Worm (Caenorhabditis elegans) whole organism, L1 larva: Measurements from ENCODE around the gene thn-1.
A peak's percentile ranks its signal among the peaks of the same experiment; 100 is the strongest.

ENCODE experiments used
- C16A3.4 ChIP-seq: fragments of 150-350 bp; optimal IDR thresholded peaks from 2 replicates; lab custom pipeline; 2014; ENCODE audit warnings: missing biosample characterization, missing genetic modification characterization
- Y116A8C.19 ChIP-seq: sonication (generic microtip); optimal IDR thresholded peaks from 2 replicates; lab custom pipeline; 2016; ENCODE audit warnings: missing compliant biosample characterization, missing genetic modification characterization, borderline replicate concordance
- aha-1 ChIP-seq: fragments of 150-350 bp; optimal IDR thresholded peaks from 2 replicates; lab custom pipeline; 2014; ENCODE audit warnings: missing biosample characterization, missing genetic modification characterization
- blmp-1 ChIP-seq: fragments of 150-350 bp; optimal IDR thresholded peaks from 2 replicates; lab custom pipeline; 2014; ENCODE audit warnings: missing biosample characterization, missing genetic modification characterization
- ceh-63 ChIP-seq: fragments of 200-800 bp; sonication (Bioruptor generic); optimal IDR thresholded peaks from 2 replicates; lab custom pipeline; 2018; ENCODE audit warnings: mild to moderate bottlenecking, missing genetic modification characterization, missing compliant biosample characterization
- dpl-1 ChIP-seq, 3 experiments: fragments of 150-350 bp in 2 of 3; sonication (generic microtip) in 1 of 3; optimal IDR thresholded peaks; 2 replicates each; lab custom pipeline; 2014 to 2017; ENCODE audit warnings: missing biosample characterization in 3 of 3, missing genetic modification characterization in 3 of 3, missing genetic modification reagents in 3 of 3
- efl-1 ChIP-seq, 4 experiments: fragments of 150-350 bp; optimal IDR thresholded peaks in 3 of 4; peaks in 1 of 4; 1 replicate in 1 of 4; 2 replicates in 3 of 4; lab custom pipeline; 2014; ENCODE audit warnings: missing biosample characterization in 2 of 4, missing genetic modification characterization in 2 of 4, missing genetic modification reagents in 2 of 4
- efl-3 ChIP-seq: fragments of 200-800 bp; sonication (Bioruptor generic); optimal IDR thresholded peaks from 2 replicates; lab custom pipeline; 2018; ENCODE audit warnings: mild to moderate bottlenecking, missing genetic modification characterization, missing compliant biosample characterization
- egl-27 ChIP-seq, 2 experiments: fragments of 150-350 bp in 1 of 2; sonication (generic microtip); optimal IDR thresholded peaks; 3 replicates each; lab custom pipeline; 2017 to 2018; ENCODE audit warnings: missing biosample characterization in 2 of 2, missing genetic modification characterization in 2 of 2, missing genetic modification reagents in 2 of 2
- elt-2 ChIP-seq: sonication (generic microtip); optimal IDR thresholded peaks from 2 replicates; lab custom pipeline; 2016; ENCODE audit warnings: missing genetic modification characterization, mild to moderate bottlenecking, inconsistent platforms, missing compliant biosample characterization, missing genetic modification reagents
- elt-3 ChIP-seq, 6 experiments: fragments of 150-350 bp in 1 of 6; sonication (generic microtip); optimal IDR thresholded peaks; 2 replicates each; lab custom pipeline; 2017 to 2018; ENCODE audit warnings: missing biosample characterization in 6 of 6, missing genetic modification characterization in 6 of 6, inconsistent platforms in 1 of 6
- fkh-10 ChIP-seq: sonication (generic microtip); optimal IDR thresholded peaks from 2 replicates; lab custom pipeline; 2017; ENCODE audit warnings: missing biosample characterization, missing genetic modification reagents, missing genetic modification characterization
- grh-1 ChIP-seq: fragments of 200-800 bp; sonication (Bioruptor generic); IDR thresholded peaks from 2 replicates; pipeline ENCODE4 v1.3.6; 2022; ENCODE audit warnings: missing genetic modification reagents, missing genetic modification characterization, missing compliant biosample characterization
- irx-1 ChIP-seq: sonication (generic microtip); optimal IDR thresholded peaks from 2 replicates; lab custom pipeline; 2016; ENCODE audit warnings: missing genetic modification characterization, missing compliant biosample characterization
- lin-39 ChIP-seq: fragments of 150-350 bp; optimal IDR thresholded peaks from 2 replicates; lab custom pipeline; 2014; ENCODE audit warnings: missing biosample characterization, missing genetic modification reagents, missing genetic modification characterization
- lir-3 ChIP-seq: sonication (generic microtip); optimal IDR thresholded peaks from 2 replicates; lab custom pipeline; 2016; ENCODE audit warnings: mild to moderate bottlenecking, missing genetic modification characterization, moderate library complexity, missing compliant biosample characterization; ENCODE audit not compliant: poor library complexity
- mef-2 ChIP-seq: fragments of 150-350 bp; optimal IDR thresholded peaks from 2 replicates; lab custom pipeline; 2014; ENCODE audit warnings: missing biosample characterization, missing genetic modification characterization
- nhr-11 ChIP-seq: fragments of 150-350 bp; optimal IDR thresholded peaks from 2 replicates; lab custom pipeline; 2014; ENCODE audit warnings: missing biosample characterization, missing genetic modification characterization
- nhr-19 ChIP-seq: fragments of 200-800 bp; sonication (Bioruptor generic); conservative IDR thresholded peaks from 2 replicates; pipeline ENCODE4 v1.3.6; 2022; ENCODE audit warnings: missing genetic modification characterization, missing compliant biosample characterization
- nhr-20 ChIP-seq: sonication (generic microtip); optimal IDR thresholded peaks from 2 replicates; lab custom pipeline; 2016; ENCODE audit warnings: mild to moderate bottlenecking, missing genetic modification characterization, missing compliant biosample characterization
- nhr-47 ChIP-seq: sonication (generic microtip); optimal IDR thresholded peaks from 2 replicates; lab custom pipeline; 2016; ENCODE audit warnings: mild to moderate bottlenecking, missing genetic modification characterization, moderate library complexity, missing compliant biosample characterization
- nhr-71 ChIP-seq: sonication (generic microtip); optimal IDR thresholded peaks from 2 replicates; lab custom pipeline; 2016; ENCODE audit warnings: mild to moderate bottlenecking, missing genetic modification characterization, moderate library complexity, missing compliant biosample characterization
- nhr-76 ChIP-seq: sonication (generic microtip); optimal IDR thresholded peaks from 2 replicates; lab custom pipeline; 2017; ENCODE audit warnings: missing biosample characterization, missing genetic modification characterization
- nhr-77 ChIP-seq: fragments of 150-350 bp; optimal IDR thresholded peaks from 2 replicates; lab custom pipeline; 2014; ENCODE audit warnings: missing biosample characterization, missing genetic modification characterization
- nhr-84 ChIP-seq: sonication (generic microtip); optimal IDR thresholded peaks from 2 replicates; lab custom pipeline; 2017; ENCODE audit warnings: missing biosample characterization, missing genetic modification characterization
- nhr-85 ChIP-seq: sonication (generic microtip); peaks from one replicate; lab custom pipeline; 2016; ENCODE audit warnings: missing genetic modification characterization, inconsistent platforms, missing compliant biosample characterization
- nhr-90 ChIP-seq: sonication (generic microtip); optimal IDR thresholded peaks from 2 replicates; lab custom pipeline; 2016; ENCODE audit warnings: mild to moderate bottlenecking, missing genetic modification characterization, missing compliant biosample characterization; ENCODE audit not compliant: poor library complexity
- rnt-1 ChIP-seq: sonication (generic microtip); optimal IDR thresholded peaks from 2 replicates; lab custom pipeline; 2016; ENCODE audit warnings: mild to moderate bottlenecking, missing genetic modification characterization, moderate library complexity, missing compliant biosample characterization
- snu-23 ChIP-seq: sonication (generic microtip); optimal IDR thresholded peaks from 2 replicates; lab custom pipeline; 2016; ENCODE audit warnings: missing genetic modification characterization, missing compliant biosample characterization
- sox-4 ChIP-seq: sonication (generic microtip); optimal IDR thresholded peaks from 2 replicates; lab custom pipeline; 2016; ENCODE audit warnings: missing genetic modification characterization, missing compliant biosample characterization
- sptf-1 ChIP-seq: fragments of 150-350 bp; optimal IDR thresholded peaks from 2 replicates; lab custom pipeline; 2014; ENCODE audit warnings: missing biosample characterization, missing genetic modification characterization
- unc-130 ChIP-seq: fragments of 150-350 bp; optimal IDR thresholded peaks from 2 replicates; lab custom pipeline; 2017; ENCODE audit warnings: missing biosample characterization, missing genetic modification characterization, inconsistent platforms
- unc-30 ChIP-seq: sonication (generic microtip); optimal IDR thresholded peaks from 2 replicates; lab custom pipeline; 2017; ENCODE audit warnings: missing biosample characterization, missing genetic modification characterization
- unc-62 ChIP-seq: fragments of 150-350 bp; optimal IDR thresholded peaks from 2 replicates; lab custom pipeline; 2014; ENCODE audit warnings: missing biosample characterization, missing genetic modification reagents, missing genetic modification characterization
- unc-86 ChIP-seq: sonication (generic microtip); optimal IDR thresholded peaks from 2 replicates; lab custom pipeline; 2016; ENCODE audit warnings: missing genetic modification characterization, missing compliant biosample characterization
- vab-15 ChIP-seq: sonication (generic microtip); optimal IDR thresholded peaks from 2 replicates; lab custom pipeline; 2017; ENCODE audit warnings: missing genotype, mild to moderate bottlenecking, missing genetic modification characterization, missing compliant biosample characterization
- ztf-11 ChIP-seq, 2 experiments: sonication (generic microtip); optimal IDR thresholded peaks; 2 replicates each; lab custom pipeline; 2016 to 2017; ENCODE audit warnings: missing genetic modification characterization in 2 of 2, missing biosample characterization in 1 of 2, missing compliant biosample characterization in 1 of 2

The thn-1 gene

ce11 chrIV:12336893-12337627 lies 42.8 kb upstream of the thn-1 start, which contains the start of the genes F19B6.10 and wht-5:
TSS of gene F19B6.10 (plus strand) at chrIV:12337193.
TSS of gene wht-5 (plus strand) at chrIV:12337577.
- TF ChIP-seq nhr-11 (tag; lab: Kevin White, UChicago): no peak

- TF ChIP-seq efl-3 (GFP tag; lab: Kevin White, UChicago) (no peak), unc-130 (tag; lab: Kevin White, UChicago) (no peak), C16A3.4 (tag; lab: Kevin White, UChicago) (no peak), nhr-84 (tag; lab: Kevin White, UChicago) (no peak)
Observed at ce11 chrIV:12340885-12341284, 39.0 kb upstream of the thn-1 start.

- TF ChIP-seq grh-1 (GFP tag; lab: Robert Waterston, UW) (peak; percentile 56; the same call in 1 of the 2 replicates), elt-3 (tag; optimal IDR thresholded peaks at IDR 0.05; lab: Kevin White, UChicago) (no peak), nhr-47 (tag; lab: Kevin White, UChicago) (no peak), blmp-1 (tag; lab: Kevin White, UChicago) (peak; percentile 27), unc-86 (no peak), Y116A8C.19 (tag; lab: Kevin White, UChicago) (no peak), aha-1 (tag; lab: Kevin White, UChicago) (no peak), snu-23 (GFP tag; lab: Kevin White, UChicago) (no peak), sox-4 (no peak), nhr-20 (tag; lab: Kevin White, UChicago) (no peak), lir-3 (tag; lab: Kevin White, UChicago) (no peak), dpl-1 (GFP tag; optimal IDR thresholded peaks at IDR 0.05; lab: Kevin White, UChicago) (no peak)
- TF ChIP-seq, all 84 proteins: peak for 2
Observed at ce11 chrIV:12349639-12350038, 30.2 kb upstream of the thn-1 start, which contains the start of gene best-22. TSS of gene best-22 (plus strand) at chrIV:12349939.

- TF ChIP-seq fkh-10 (GFP tag; lab: Kevin White, UChicago): peak; percentile 66
- TF ChIP-seq unc-30 (tag; lab: Kevin White, UChicago): no peak
Observed at ce11 chrIV:12350235-12350634, 29.6 kb upstream of the thn-1 start.

- TF ChIP-seq elt-2 (tag; lab: Kevin White, UChicago): no peak
- TF ChIP-seq nhr-85: no peak
- no peak for TF ChIP-seq nhr-76 (tag; lab: Kevin White, UChicago)
- no peak for TF ChIP-seq ztf-11 (tag; optimal IDR thresholded peaks at IDR 0.05; lab: Kevin White, UChicago)
- TF ChIP-seq lin-39 (tag; lab: Kevin White, UChicago): no peak
- no peak for TF ChIP-seq efl-1 (optimal IDR thresholded peaks at IDR 0.05; lab: Kevin White, UChicago)
- TF ChIP-seq efl-1 (GFP tag; optimal IDR thresholded peaks at IDR 0.05 in 1 of 2; lab: Kevin White, UChicago): peak in 1 of 2 experiments; percentile 30
- peak; percentile 24 for TF ChIP-seq ceh-63 (GFP tag; lab: Kevin White, UChicago)
- TF ChIP-seq mef-2 (tag; lab: Kevin White, UChicago): no peak
- no peak for TF ChIP-seq unc-62
- no peak for TF ChIP-seq vab-15 (tag; lab: Kevin White, UChicago)
Observed at ce11 chrIV:12359979-12360378, 19.9 kb upstream of the thn-1 start.

ce11 chrIV:12360742-12361195 lies 19.1 kb upstream of the thn-1 start, which contains the start of gene sec-24.2:
TSS of gene sec-24.2 (minus strand) at chrIV:12360792.
- TF ChIP-seq sptf-1 (no peak), elt-2 (tag; lab: Kevin White, UChicago) (no peak), nhr-76 (tag; lab: Kevin White, UChicago) (no peak), egl-27 (tag; optimal IDR thresholded peaks at IDR 0.05; lab: Kevin White, UChicago) (no peak), nhr-71 (tag; lab: Kevin White, UChicago) (no peak), nhr-90 (tag; lab: Kevin White, UChicago) (no peak), ceh-63 (GFP tag; lab: Kevin White, UChicago) (no peak), ztf-11 (tag; optimal IDR thresholded peaks at IDR 0.05; lab: Kevin White, UChicago) (no peak), nhr-77 (tag; lab: Kevin White, UChicago) (no peak), rnt-1 (tag; lab: Kevin White, UChicago) (no peak), irx-1 (tag; lab: Kevin White, UChicago) (no peak), dpl-1 (GFP tag; optimal IDR thresholded peaks at IDR 0.05; lab: Kevin White, UChicago) (no peak), nhr-19 (GFP tag; lab: Robert Waterston, UW) (no peak)
